Worm (Caenorhabditis elegans) whole organism, young adult: Measurements from ENCODE around the gene gtl-2.
"Not testable (repeated sequence)": the region's sequence is repeated elsewhere in the genome, so short reads cannot be mapped to it uniquely, and the experiment has no call there.

ENCODE experiments used
- B0019.2 ChIP-seq: fragments of 200-800 bp; sonication (Bioruptor generic); conservative IDR thresholded peaks from 2 replicates; pipeline ENCODE4 v1.3.6; 2022; ENCODE audit warnings: missing genetic modification reagents, missing genetic modification characterization, missing compliant biosample characterization
- B0261.1 ChIP-seq: sonication (generic microtip); optimal IDR thresholded peaks from 2 replicates; lab custom pipeline; 2016; ENCODE audit warnings: mild to moderate bottlenecking, missing genetic modification characterization, moderate library complexity, missing compliant biosample characterization
- B0336.3 ChIP-seq: fragments of 200-800 bp; sonication (Bioruptor generic); IDR thresholded peaks from 2 replicates; pipeline ENCODE4 v1.3.6; 2022; ENCODE audit warnings: missing genetic modification characterization, missing compliant biosample characterization
- F22D6.2 ChIP-seq: sonication (generic microtip); optimal IDR thresholded peaks from 2 replicates; lab custom pipeline; 2016; ENCODE audit warnings: mild to moderate bottlenecking, missing genetic modification characterization, missing compliant biosample characterization
- F55B11.4 ChIP-seq: sonication (generic microtip); optimal IDR thresholded peaks from 2 replicates; lab custom pipeline; 2016; ENCODE audit warnings: missing compliant biosample characterization, missing genetic modification characterization, borderline replicate concordance; ENCODE audit not compliant: insufficient read depth
- Y53F4B.3 ChIP-seq: fragments of 200-800 bp; sonication (Bioruptor generic); IDR thresholded peaks from 2 replicates; pipeline ENCODE4 v1.3.6; 2022; ENCODE audit warnings: missing genetic modification reagents, missing genetic modification characterization, missing compliant biosample characterization
- Y53G8AR.9 ChIP-seq: fragments of 200-800 bp; sonication (Bioruptor generic); conservative IDR thresholded peaks from 2 replicates; pipeline ENCODE4 v1.3.6; 2022; ENCODE audit warnings: missing genetic modification reagents, missing genetic modification characterization, missing compliant biosample characterization
- Y79H2A.3 ChIP-seq: fragments of 200-800 bp; sonication (Bioruptor generic); conservative IDR thresholded peaks from 2 replicates; pipeline ENCODE4 v1.3.6; 2022; ENCODE audit warnings: missing genetic modification reagents, missing genetic modification characterization, missing compliant biosample characterization
- athp-1 ChIP-seq: sonication (generic microtip); optimal IDR thresholded peaks from 2 replicates; lab custom pipeline; 2017; ENCODE audit warnings: mild to moderate bottlenecking, missing genetic modification characterization, missing compliant biosample characterization
- bed-2 ChIP-seq: fragments of 200-800 bp; sonication (Bioruptor generic); IDR thresholded peaks from 2 replicates; pipeline ENCODE4 v1.3.6; 2022; ENCODE audit warnings: missing genetic modification reagents, missing genetic modification characterization, missing compliant biosample characterization
- cebp-2 ChIP-seq: fragments of 200-800 bp; sonication (Bioruptor generic); IDR thresholded peaks from 2 replicates; pipeline ENCODE4 v1.3.6; 2022; ENCODE audit warnings: missing genetic modification characterization, missing compliant biosample characterization
- ceh-58 ChIP-seq: fragments of 200-800 bp; sonication (Bioruptor generic); IDR thresholded peaks from 2 replicates; pipeline ENCODE4 v1.3.6; 2022; ENCODE audit warnings: missing genetic modification characterization, missing compliant biosample characterization
- ceh-79 ChIP-seq: sonication (generic microtip); optimal IDR thresholded peaks from 2 replicates; lab custom pipeline; 2017; ENCODE audit warnings: mild to moderate bottlenecking, missing genetic modification characterization, missing compliant biosample characterization
- ceh-91 ChIP-seq: fragments of 200-800 bp; sonication (Bioruptor generic); IDR thresholded peaks from 2 replicates; pipeline ENCODE4 v1.3.6; 2022; ENCODE audit warnings: missing genetic modification reagents, missing genetic modification characterization, missing compliant biosample characterization
- chd-7 ChIP-seq: sonication (generic microtip); optimal IDR thresholded peaks from 2 replicates; lab custom pipeline; 2016; ENCODE audit warnings: mild to moderate bottlenecking, missing genetic modification characterization, moderate library complexity, missing compliant biosample characterization
- die-1 ChIP-seq: sonication (generic microtip); optimal IDR thresholded peaks from 2 replicates; lab custom pipeline; 2016; ENCODE audit warnings: missing genotype, mild to moderate bottlenecking, missing genetic modification characterization, missing compliant biosample characterization
- egrh-3 ChIP-seq: fragments of 200-800 bp; sonication (Bioruptor generic); IDR thresholded peaks from 2 replicates; pipeline ENCODE4 v1.3.6; 2022; ENCODE audit warnings: missing genetic modification reagents, missing genetic modification characterization, missing compliant biosample characterization
- lag-1 ChIP-seq: fragments of 200-800 bp; sonication (Bioruptor generic); IDR thresholded peaks from 2 replicates; pipeline ENCODE4 v1.3.6; 2022; ENCODE audit warnings: missing genetic modification reagents, missing genetic modification characterization, missing compliant biosample characterization
- let-526 ChIP-seq: fragments of 200-800 bp; sonication (Bioruptor generic); IDR thresholded peaks from 2 replicates; pipeline ENCODE4 v1.3.6; 2022; ENCODE audit warnings: missing genetic modification reagents, missing genetic modification characterization, missing compliant biosample characterization
- lin-40 ChIP-seq: sonication (generic microtip); optimal IDR thresholded peaks from 2 replicates; lab custom pipeline; 2016; ENCODE audit warnings: missing genetic modification characterization, mild to moderate bottlenecking, missing compliant biosample characterization, missing genotype, missing genetic modification reagents
- lin-54 ChIP-seq: fragments of 200-800 bp; sonication (Bioruptor generic); optimal IDR thresholded peaks from 2 replicates; lab custom pipeline; 2018; ENCODE audit warnings: mild to moderate bottlenecking, missing genetic modification characterization, missing compliant biosample characterization
- lir-1 ChIP-seq: fragments of 200-800 bp; sonication (Bioruptor generic); conservative IDR thresholded peaks from 2 replicates; pipeline ENCODE4 v1.3.6; 2022; ENCODE audit warnings: missing genetic modification reagents, missing genetic modification characterization, missing compliant biosample characterization
- mcd-1 ChIP-seq: fragments of 200-800 bp; sonication (Bioruptor generic); IDR thresholded peaks from 2 replicates; pipeline ENCODE4 v1.3.6; 2022; ENCODE audit warnings: missing genetic modification reagents, missing genetic modification characterization, missing compliant biosample characterization
- mel-28 ChIP-seq: sonication (generic microtip); optimal IDR thresholded peaks from 2 replicates; lab custom pipeline; 2016; ENCODE audit warnings: borderline replicate concordance, mild to moderate bottlenecking, missing genetic modification characterization, missing compliant biosample characterization
- mes-4 ChIP-seq: sonication (generic microtip); optimal IDR thresholded peaks from 2 replicates; lab custom pipeline; 2016; ENCODE audit warnings: missing genotype, missing genetic modification characterization, missing compliant biosample characterization
- nhr-27 ChIP-seq: fragments of 200-800 bp; sonication (Bioruptor generic); optimal IDR thresholded peaks from 2 replicates; lab custom pipeline; 2018; ENCODE audit warnings: mild to moderate bottlenecking, missing genetic modification characterization, moderate library complexity, missing compliant biosample characterization
- nhr-80 ChIP-seq: sonication (generic microtip); optimal IDR thresholded peaks from 2 replicates; lab custom pipeline; 2016; ENCODE audit warnings: missing genetic modification characterization, missing compliant biosample characterization
- nhr-90 ChIP-seq: sonication (generic microtip); optimal IDR thresholded peaks from 2 replicates; lab custom pipeline; 2016; ENCODE audit warnings: missing genotype, mild to moderate bottlenecking, missing genetic modification characterization, missing compliant biosample characterization
- sea-2 ChIP-seq: fragments of 200-800 bp; sonication (Bioruptor generic); IDR thresholded peaks from 2 replicates; pipeline ENCODE4 v1.3.6; 2022; ENCODE audit warnings: missing genetic modification characterization, missing compliant biosample characterization
- tbx-9 ChIP-seq: sonication (generic microtip); optimal IDR thresholded peaks from 2 replicates; lab custom pipeline; 2016; ENCODE audit warnings: borderline replicate concordance, missing genetic modification characterization, inconsistent platforms, missing compliant biosample characterization
- zim-3 ChIP-seq: sonication (generic microtip); optimal IDR thresholded peaks from 2 replicates; lab custom pipeline; 2017; ENCODE audit warnings: mild to moderate bottlenecking, missing genetic modification characterization, moderate library complexity, missing compliant biosample characterization
- ztf-25 ChIP-seq: fragments of 200-800 bp; sonication (Bioruptor generic); IDR thresholded peaks from 2 replicates; pipeline ENCODE4 v1.3.6; 2022; ENCODE audit warnings: missing genetic modification reagents, missing genetic modification characterization, missing compliant biosample characterization

The gtl-2 gene

DNA sequence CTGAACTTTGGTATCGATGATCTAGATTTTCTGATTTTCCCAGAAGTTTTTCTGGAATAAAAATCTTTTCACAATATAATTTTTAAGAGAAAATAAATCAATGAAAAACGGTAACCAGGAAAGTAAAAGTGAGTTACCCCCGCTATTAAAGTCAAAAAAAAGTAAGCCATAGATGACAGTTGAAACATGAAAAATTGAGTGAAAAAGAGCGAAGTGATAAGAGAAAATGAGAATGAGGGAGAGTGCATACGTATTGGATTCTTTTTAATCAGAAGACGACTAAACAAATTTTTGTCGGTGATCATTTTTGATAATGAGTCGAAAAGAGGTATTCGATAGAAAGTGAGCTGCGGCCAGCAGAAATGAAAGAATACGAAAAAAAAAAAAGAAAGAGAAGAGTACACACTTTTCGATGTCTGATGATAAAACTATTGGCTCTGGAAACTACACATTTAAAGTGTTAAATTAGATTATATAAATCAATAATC lies 13.7 kb upstream of the gtl-2 start, which contains the start of gene gtl-1:
gtl-1 (minus strand) TSS at position 51 of the 488 bp plus-strand sequence.
- TF ChIP-seq nhr-27 (tag; lab: Kevin White, UChicago) (no peak), nhr-80 (tag; lab: Kevin White, UChicago) (peak; percentile 97)
- TF ChIP-seq, all 124 proteins: peak for 1

ce11 chrIV:11260544-11261227 lies 12.6 kb upstream of the gtl-2 start, which contains the start of gene C05C12.5:
TSS of gene C05C12.5 (minus strand) at chrIV:11261185.
- TF ChIP-seq nhr-90 (tag; lab: Kevin White, UChicago): no peak
- no peak for TF ChIP-seq lir-1 (GFP tag; lab: Robert Waterston, UW)
- no peak for TF ChIP-seq B0261.1 (tag; lab: Kevin White, UChicago)
- no peak for TF ChIP-seq chd-7 (tag; lab: Kevin White, UChicago)
- no peak for TF ChIP-seq athp-1
- TF ChIP-seq mes-4 (tag; lab: Kevin White, UChicago): no peak
- TF ChIP-seq lag-1 (GFP tag; lab: Robert Waterston, UW): no peak
- TF ChIP-seq ceh-91 (GFP tag; lab: Robert Waterston, UW): no peak
- no peak for TF ChIP-seq ceh-79 (tag; lab: Kevin White, UChicago)
- TF ChIP-seq F55B11.4 (tag; lab: Kevin White, UChicago): no peak
- no peak for TF ChIP-seq die-1 (tag; lab: Kevin White, UChicago)
- no peak for TF ChIP-seq B0336.3
- TF ChIP-seq Y53G8AR.9 (GFP tag; lab: Robert Waterston, UW): no peak
- TF ChIP-seq Y53F4B.3: no peak
- no peak for TF ChIP-seq Y79H2A.3 (GFP tag; lab: Robert Waterston, UW)
- no peak for TF ChIP-seq cebp-2 (GFP tag; lab: Robert Waterston, UW)
- TF ChIP-seq tbx-9 (tag; lab: Kevin White, UChicago): no peak

ce11 chrIV:11261535-11261934 lies 11.7 kb upstream of the gtl-2 start, which contains the start of gene F54D1.1:
TSS of gene F54D1.1 (plus strand) at chrIV:11261835.
- TF ChIP-seq zim-3 (tag; lab: Kevin White, UChicago) (no peak), ceh-58 (GFP tag; lab: Robert Waterston, UW) (no peak), B0019.2 (no peak)
- TF ChIP-seq, all 124 proteins: peak for 0

ce11 chrIV:11263101-11263500 lies 10.2 kb upstream of the gtl-2 start, which contains the start of gene col-126:
TSS of gene col-126 (plus strand) at chrIV:11263401.
- TF ChIP-seq lin-40; bed-2 (GFP tag; lab: Robert Waterston, UW); egrh-3: not testable (repeated sequence)
- TF ChIP-seq, all 124 proteins: peak for 0; not testable (repeated sequence) for 124

DNA sequence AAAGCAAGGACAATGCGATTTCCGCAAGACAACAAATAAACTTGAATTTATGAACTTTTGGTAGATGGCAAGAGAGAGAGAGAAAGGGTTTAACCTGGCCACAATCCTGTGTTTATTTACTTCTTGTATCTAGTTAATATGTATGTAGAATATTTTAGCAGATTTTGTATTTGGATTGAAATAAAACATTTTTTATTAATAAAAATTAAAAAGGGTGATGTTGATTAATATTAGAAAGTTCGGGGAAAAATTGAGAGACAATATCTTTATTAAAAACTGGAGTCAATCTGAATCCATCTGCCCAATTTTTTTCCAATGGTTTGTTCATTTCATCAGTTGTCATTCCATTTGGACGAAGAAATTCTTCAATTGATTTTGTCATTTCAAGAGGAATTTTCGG lies 7.2 kb upstream of the gtl-2 start, which contains the start of gene col-127:
col-127 (minus strand) TSS at position 101 of the 400 bp plus-strand sequence.
- no peak for TF ChIP-seq ztf-25 (GFP tag; lab: Robert Waterston, UW)
- no peak for TF ChIP-seq mes-4 (tag; lab: Kevin White, UChicago)

- TF ChIP-seq mcd-1 (no peak), nhr-80 (tag; lab: Kevin White, UChicago) (no peak), lin-54 (GFP tag; lab: Kevin White, UChicago) (no peak), mel-28 (tag; lab: Kevin White, UChicago) (no peak), let-526 (GFP tag; lab: Robert Waterston, UW) (no peak), F22D6.2 (tag; lab: Kevin White, UChicago) (no peak), zim-3 (tag; lab: Kevin White, UChicago) (no peak), nhr-90 (tag; lab: Kevin White, UChicago) (no peak), sea-2 (GFP tag; lab: Robert Waterston, UW) (no peak)
Measured at ce11 chrIV:11269483-11269882, 3.8 kb upstream of the gtl-2 start.
